Worm (Caenorhabditis elegans): ENCODE results near the gene ZK856.6.

ZK856.6 gene

ce11 chrV:10158528-10158927, 40.0 kb upstream of the ZK856.6 start, which contains the start of gene srsx-30:
srsx-30 (plus strand) TSS chrV:10158828.
- TF ChIP-seq pha-4 (tag; optimal IDR thresholded peaks at IDR 0.05) (no peak), mep-1 (tag; optimal IDR thresholded peaks at IDR 0.05) (no peak), ztf-11 (tag; optimal IDR thresholded peaks at IDR 0.05) (no peak), nhr-12 (tag; optimal IDR thresholded peaks at IDR 0.05) (no peak), hlh-1 (tag; optimal IDR thresholded peaks at IDR 0.05) (no peak), sptf-1 (tag; optimal IDR thresholded peaks at IDR 0.05) (no peak)

ce11 chrV:10159972-10160371, 38.5 kb upstream of the ZK856.6 start:
- TF ChIP-seq unc-62 (GFP tag; optimal IDR thresholded peaks at IDR 0.05) (no peak), cnd-1 (tag; optimal IDR thresholded peaks at IDR 0.05) (no peak), zip-8 (tag; optimal IDR thresholded peaks at IDR 0.05) (no peak), mep-1 (tag; optimal IDR thresholded peaks at IDR 0.05) (no peak), drap-1 (GFP tag; optimal IDR thresholded peaks at IDR 0.05) (no peak), nhr-12 (tag; optimal IDR thresholded peaks at IDR 0.05) (no peak), lsy-2 (tag; optimal IDR thresholded peaks at IDR 0.05) (no peak), ceh-39 (tag; optimal IDR thresholded peaks at IDR 0.05) (no peak), unc-120 (tag; optimal IDR thresholded peaks at IDR 0.05; ENCODE audit: poor library complexity, severe bottlenecking) (no peak), elt-1 (tag; optimal IDR thresholded peaks at IDR 0.05; ENCODE audit: borderline replicate concordance, insufficient read depth) (no peak), pha-4 (tag; optimal IDR thresholded peaks at IDR 0.05) (no peak), ztf-11 (tag; optimal IDR thresholded peaks at IDR 0.05) (no peak), snpc-4 (tag; optimal IDR thresholded peaks at IDR 0.05) (no peak), ceh-43 (GFP tag; optimal IDR thresholded peaks at IDR 0.05) (no peak), M03D4.4 (tag; optimal IDR thresholded peaks at IDR 0.05) (no peak), mls-2 (tag; optimal IDR thresholded peaks at IDR 0.05) (no peak), lin-32 (GFP tag; optimal IDR thresholded peaks at IDR 0.05) (no peak), ceh-83 (GFP tag; optimal IDR thresholded peaks at IDR 0.05) (no peak)

- TF ChIP-seq zip-8 (tag; optimal IDR thresholded peaks at IDR 0.05) (no peak), M03D4.4 (tag; optimal IDR thresholded peaks at IDR 0.05) (no peak), hlh-1 (tag; optimal IDR thresholded peaks at IDR 0.05) (no peak), ceh-39 (tag; optimal IDR thresholded peaks at IDR 0.05) (no peak), mls-2 (tag; optimal IDR thresholded peaks at IDR 0.05) (no peak), lin-13 (tag; optimal IDR thresholded peaks at IDR 0.05) (no peak), unc-39 (tag; optimal IDR thresholded peaks at IDR 0.05) (no peak), mab-5 (tag; optimal IDR thresholded peaks at IDR 0.05) (no peak), bed-3 (GFP tag; optimal IDR thresholded peaks at IDR 0.05) (no peak), pha-4 (tag; optimal IDR thresholded peaks at IDR 0.05) (no peak), elt-1 (tag; optimal IDR thresholded peaks at IDR 0.05; ENCODE audit: borderline replicate concordance, insufficient read depth) (no peak), unc-120 (tag; optimal IDR thresholded peaks at IDR 0.05; ENCODE audit: poor library complexity, severe bottlenecking) (no peak), nhr-28 (tag; optimal IDR thresholded peaks at IDR 0.05) (no peak), sem-2 (GFP tag; optimal IDR thresholded peaks at IDR 0.05) (no peak), nhr-12 (tag; optimal IDR thresholded peaks at IDR 0.05) (no peak), cnd-1 (tag; optimal IDR thresholded peaks at IDR 0.05) (no peak), nhr-2 (tag; optimal IDR thresholded peaks at IDR 0.05) (no peak), sptf-1 (tag; optimal IDR thresholded peaks at IDR 0.05) (no peak)
These were observed 37.5 kb upstream of the ZK856.6 start, which contains the start of gene C51E3.10 for ce11 chrV:10160954-10161353. C51E3.10 (minus strand) TSS chrV:10161134.

ce11 chrV:10166368-10166767, 32.1 kb upstream of the ZK856.6 start, which contains the start of gene C51E3.6:
C51E3.6 (minus strand) TSS chrV:10166468.
- TF ChIP-seq drap-1 (GFP tag; optimal IDR thresholded peaks at IDR 0.05): no peak
- no peak for TF ChIP-seq bed-3 (GFP tag; optimal IDR thresholded peaks at IDR 0.05)
- no peak for TF ChIP-seq M03D4.4 (tag; optimal IDR thresholded peaks at IDR 0.05)
- no peak for TF ChIP-seq sptf-1 (tag; optimal IDR thresholded peaks at IDR 0.05)
- no peak for TF ChIP-seq ztf-11 (tag; optimal IDR thresholded peaks at IDR 0.05)
- TF ChIP-seq flh-1 (GFP tag; optimal IDR thresholded peaks at IDR 0.05): no peak
- TF ChIP-seq ceh-39 (tag; optimal IDR thresholded peaks at IDR 0.05): no peak
- no peak for TF ChIP-seq nhr-237 (tag; optimal IDR thresholded peaks at IDR 0.05)
- no peak for TF ChIP-seq nhr-12 (tag; optimal IDR thresholded peaks at IDR 0.05)
- no peak for TF ChIP-seq nhr-76 (tag; optimal IDR thresholded peaks at IDR 0.05)
- no peak for TF ChIP-seq ces-1 (GFP tag; optimal IDR thresholded peaks at IDR 0.05)
- TF ChIP-seq snpc-4 (tag; optimal IDR thresholded peaks at IDR 0.05): no peak
- no peak for TF ChIP-seq blmp-1 (tag; optimal IDR thresholded peaks at IDR 0.05)
- no peak for TF ChIP-seq ceh-43 (GFP tag; optimal IDR thresholded peaks at IDR 0.05)
- TF ChIP-seq unc-120 (tag; optimal IDR thresholded peaks at IDR 0.05; ENCODE audit: poor library complexity, severe bottlenecking): no peak

Measured in whole organism, mixed stage, embryonic.